Worm (Caenorhabditis elegans): Measurements from ENCODE around the gene lec-6.

ce11 chrIII:617467-617866 is 17.3 kb upstream of the lec-6 start, which contains the start of gene T19C3.2:
- TF ChIP-seq ama-1 (optimal IDR thresholded peaks at IDR 0.05), result no peak
- no peak for TF ChIP-seq fax-1 (tag; optimal IDR thresholded peaks at IDR 0.05)
- no peak for TF ChIP-seq pha-4 (tag; optimal IDR thresholded peaks at IDR 0.05)
- no peak for TF ChIP-seq mec-3 (tag; optimal IDR thresholded peaks at IDR 0.05; ENCODE audit: borderline replicate concordance)
- no peak for TF ChIP-seq ttx-3 (tag; optimal IDR thresholded peaks at IDR 0.05)
- no peak for TF ChIP-seq hlh-13 (GFP tag; optimal IDR thresholded peaks at IDR 0.05)
- TF ChIP-seq ceh-19 (GFP tag; optimal IDR thresholded peaks at IDR 0.05), result no peak
- no peak for TF ChIP-seq nhr-232 (tag; optimal IDR thresholded peaks at IDR 0.05)
- no peak for TF ChIP-seq nhr-11 (tag; optimal IDR thresholded peaks at IDR 0.05)
